Fruit fly (Drosophila melanogaster) whole organism, embryonic: ENCODE measurements around the gene pix.
A peak's percentile ranks its signal among the peaks of the same experiment; 100 is the strongest.

ENCODE experiments used
- Bgb ChIP-seq: fragments of 200-800 bp; sonication (Bioruptor generic); IDR thresholded peaks from 2 replicates; pipeline ENCODE4 v1.3.6; 2022; ENCODE audit warnings: missing biosample characterization, missing genetic modification characterization; ENCODE audit not compliant: partially characterized antibody
- CG12071 ChIP-seq: fragments of 200-800 bp; sonication (Bioruptor generic); optimal IDR thresholded peaks from 3 replicates; lab custom pipeline; 2018; ENCODE audit warnings: missing biosample characterization, mild to moderate bottlenecking, missing genetic modification characterization
- CG14860 ChIP-seq: fragments of 200-800 bp; sonication (Bioruptor generic); IDR thresholded peaks from 3 replicates; pipeline ENCODE4 v1.3.6; 2022; ENCODE audit warnings: missing biosample characterization, missing genetic modification characterization; ENCODE audit not compliant: partially characterized antibody
- CG15514 ChIP-seq: fragments of 200-800 bp; sonication (Bioruptor generic); optimal IDR thresholded peaks from 3 replicates; lab custom pipeline; 2017; ENCODE audit warnings: missing biosample characterization, missing genetic modification characterization, mild to moderate bottlenecking, moderate library complexity, missing genetic modification reagents
- CG16813 ChIP-seq: fragments of 200-800 bp; sonication (Bioruptor generic); IDR thresholded peaks from 3 replicates; pipeline ENCODE4 v1.3.6; 2022; ENCODE audit warnings: missing biosample characterization, missing genetic modification characterization; ENCODE audit not compliant: partially characterized antibody
- CG16815 ChIP-seq: fragments of 200-800 bp; sonication (Bioruptor generic); optimal IDR thresholded peaks from 3 replicates; lab custom pipeline; 2017; ENCODE audit warnings: missing biosample characterization, mild to moderate bottlenecking, missing genetic modification characterization
- CG2116 ChIP-seq: fragments of 200-800 bp; sonication (Bioruptor generic); optimal IDR thresholded peaks from 3 replicates; lab custom pipeline; 2018; ENCODE audit warnings: missing biosample characterization, mild to moderate bottlenecking, missing genetic modification characterization
- CG30020 ChIP-seq: fragments of 200-800 bp; optimal IDR thresholded peaks from 2 replicates; lab custom pipeline; 2019; ENCODE audit warnings: missing biosample characterization, mild to moderate bottlenecking, missing genetic modification characterization, moderate library complexity
- CG7745 ChIP-seq: fragments of 200-800 bp; sonication (Bioruptor generic); optimal IDR thresholded peaks from 2 replicates; lab custom pipeline; 2018; ENCODE audit warnings: missing biosample characterization, mild to moderate bottlenecking, missing genetic modification characterization, moderate library complexity
- CG7963 ChIP-seq: fragments of 200-800 bp; sonication (Bioruptor generic); IDR thresholded peaks from 3 replicates; pipeline ENCODE4 v1.3.6; 2022; ENCODE audit warnings: missing biosample characterization, missing genetic modification characterization; ENCODE audit not compliant: partially characterized antibody
- CG7987 ChIP-seq: fragments of 200-800 bp; sonication (Bioruptor generic); optimal IDR thresholded peaks from 2 replicates; lab custom pipeline; 2018; ENCODE audit warnings: missing biosample characterization, mild to moderate bottlenecking, missing genetic modification characterization, moderate library complexity
- Deaf1 ChIP-seq: fragments of 200-800 bp; optimal IDR thresholded peaks from 3 replicates; lab custom pipeline; 2019; ENCODE audit warnings: missing biosample characterization, mild to moderate bottlenecking, missing genetic modification characterization, moderate library complexity
- Dek ChIP-seq: fragments of 200-800 bp; sonication (Bioruptor generic); optimal IDR thresholded peaks from 3 replicates; lab custom pipeline; 2019; ENCODE audit warnings: missing biosample characterization, mild to moderate bottlenecking, missing genetic modification characterization, moderate library complexity
- Dll ChIP-seq: fragments of 200-800 bp; sonication (Bioruptor generic); IDR thresholded peaks from 4 replicates; pipeline ENCODE4 v1.3.6; 2022; ENCODE audit warnings: missing biosample characterization, missing genetic modification characterization; ENCODE audit not compliant: partially characterized antibody
- Doc3 ChIP-seq: fragments of 200-800 bp; sonication (Bioruptor generic); IDR thresholded peaks from 3 replicates; pipeline ENCODE4 v1.3.6; 2022; ENCODE audit warnings: missing biosample characterization, missing genetic modification characterization; ENCODE audit not compliant: partially characterized antibody
- Dref ChIP-seq: fragments of 200-800 bp; sonication (Bioruptor generic); IDR thresholded peaks from 2 replicates; pipeline ENCODE4 v1.3.6; 2022; ENCODE audit warnings: missing biosample characterization, missing genetic modification characterization
- E2f2 ChIP-seq: fragments of 200-800 bp; sonication (Bioruptor generic); IDR thresholded peaks from 2 replicates; pipeline ENCODE4 v1.3.6; 2022; ENCODE audit warnings: missing biosample characterization, missing genetic modification characterization
- Gsc ChIP-seq: fragments of 200-800 bp; sonication (Bioruptor generic); IDR thresholded peaks from 2 replicates; pipeline ENCODE4 v1.3.6; 2022; ENCODE audit warnings: missing biosample characterization, missing genetic modification characterization
- Opbp ChIP-seq: fragments of 200-800 bp; sonication (Bioruptor generic); IDR thresholded peaks from 3 replicates; pipeline ENCODE4 v1.3.6; 2022; ENCODE audit warnings: missing biosample characterization, missing genetic modification characterization; ENCODE audit not compliant: partially characterized antibody
- Scr ChIP-seq: fragments of 200-800 bp; sonication (Bioruptor generic); IDR thresholded peaks from 2 replicates; pipeline ENCODE4 v1.3.6; 2022; ENCODE audit warnings: missing biosample characterization, missing genetic modification characterization; ENCODE audit not compliant: partially characterized antibody
- Sry-β ChIP-seq: fragments of 200-800 bp; sonication (Bioruptor generic); optimal IDR thresholded peaks from 2 replicates; lab custom pipeline; 2018; ENCODE audit warnings: missing biosample characterization, mild to moderate bottlenecking, missing genetic modification characterization, moderate library complexity
- Sry-δ ChIP-seq: fragments of 200-800 bp; sonication (Bioruptor generic); optimal IDR thresholded peaks from 2 replicates; lab custom pipeline; 2016; ENCODE audit warnings: missing biosample characterization, missing genetic modification characterization
- Ssrp ChIP-seq: fragments of 200-800 bp; sonication (Bioruptor generic); optimal IDR thresholded peaks from 2 replicates; lab custom pipeline; 2018; ENCODE audit warnings: missing biosample characterization, mild to moderate bottlenecking, missing genetic modification characterization, moderate library complexity
- amos ChIP-seq: fragments of 200-800 bp; sonication (Bioruptor generic); IDR thresholded peaks from 2 replicates; pipeline ENCODE4 v1.3.6; 2022; ENCODE audit warnings: missing biosample characterization, missing genetic modification characterization; ENCODE audit not compliant: partially characterized antibody
- bbx ChIP-seq: fragments of 200-800 bp; sonication (Bioruptor generic); IDR thresholded peaks from 2 replicates; pipeline ENCODE4 v1.3.6; 2022; ENCODE audit warnings: missing biosample characterization, missing genetic modification characterization; ENCODE audit not compliant: partially characterized antibody
- cg ChIP-seq: fragments of 200-800 bp; sonication (Bioruptor generic); optimal IDR thresholded peaks from 3 replicates; lab custom pipeline; 2019; ENCODE audit warnings: missing biosample characterization, mild to moderate bottlenecking, missing genetic modification characterization, moderate library complexity
- crp ChIP-seq, 2 experiments: fragments of 200-800 bp; sonication (Bioruptor generic); optimal IDR thresholded peaks; 2 replicates in 1 of 2; 3 replicates in 1 of 2; lab custom pipeline; 2017; ENCODE audit warnings: missing biosample characterization in 2 of 2, missing genetic modification characterization in 2 of 2, mild to moderate bottlenecking in 1 of 2, moderate library complexity in 1 of 2
- dysf ChIP-seq: fragments of 200-800 bp; sonication (Bioruptor generic); IDR thresholded peaks from 3 replicates; pipeline ENCODE4 v1.3.6; 2022; ENCODE audit warnings: missing biosample characterization, missing genetic modification characterization
- esg ChIP-seq: fragments of 200-800 bp; sonication (Bioruptor generic); conservative IDR thresholded peaks from 2 replicates; pipeline ENCODE4 v1.3.6; 2022; ENCODE audit warnings: missing biosample characterization, missing genetic modification characterization
- gro ChIP-seq: fragments of 200-800 bp; sonication (Bioruptor generic); optimal IDR thresholded peaks from 2 replicates; lab custom pipeline; 2016; ENCODE audit warnings: missing biosample characterization, missing genetic modification characterization
- gt ChIP-seq: fragments of 200-800 bp; sonication (Bioruptor generic); IDR thresholded peaks from 2 replicates; pipeline ENCODE4 v1.3.6; 2022; ENCODE audit warnings: missing biosample characterization, missing genetic modification characterization
- hb ChIP-seq: fragments of 200-800 bp; sonication (Bioruptor generic); IDR thresholded peaks from 3 replicates; pipeline ENCODE4 v1.3.6; 2022; ENCODE audit warnings: missing biosample characterization, missing genetic modification characterization; ENCODE audit not compliant: partially characterized antibody
- jigr1 ChIP-seq: fragments of 200-800 bp; sonication (Bioruptor generic); IDR thresholded peaks from 3 replicates; pipeline ENCODE4 v1.3.6; 2022; ENCODE audit warnings: missing biosample characterization, missing genetic modification characterization
- mam ChIP-seq: fragments of 200-800 bp; sonication (Bioruptor generic); optimal IDR thresholded peaks from 3 replicates; lab custom pipeline; 2016; ENCODE audit warnings: missing biosample characterization, missing genetic modification characterization
- nerfin-2 ChIP-seq: fragments of 200-800 bp; sonication (Bioruptor generic); IDR thresholded peaks from 2 replicates; pipeline ENCODE4 v1.3.6; 2022; ENCODE audit warnings: missing biosample characterization, missing genetic modification characterization; ENCODE audit not compliant: partially characterized antibody
- pita ChIP-seq: fragments of 200-800 bp; sonication (Bioruptor generic); optimal IDR thresholded peaks from 2 replicates; lab custom pipeline; 2017; ENCODE audit warnings: missing biosample characterization, mild to moderate bottlenecking, missing genetic modification characterization
- pzg ChIP-seq: fragments of 200-800 bp; sonication (Bioruptor generic); optimal IDR thresholded peaks from 3 replicates; lab custom pipeline; 2018; ENCODE audit warnings: missing biosample characterization, mild to moderate bottlenecking, missing genetic modification characterization, moderate library complexity
- sd ChIP-seq: fragments of 200-800 bp; sonication (Bioruptor generic); optimal IDR thresholded peaks from 3 replicates; lab custom pipeline; 2018; ENCODE audit warnings: missing biosample characterization, mild to moderate bottlenecking, missing genetic modification characterization, moderate library complexity
- sens ChIP-seq: fragments of 200-800 bp; sonication (Bioruptor generic); peaks from one replicate; lab custom pipeline; 2016; ENCODE audit warnings: missing biosample characterization, missing genetic modification characterization
- sna ChIP-seq: fragments of 200-800 bp; sonication (Bioruptor generic); IDR thresholded peaks from 2 replicates; pipeline ENCODE4 v1.3.6; 2022; ENCODE audit warnings: missing biosample characterization, missing genetic modification characterization; ENCODE audit not compliant: partially characterized antibody
- tna ChIP-seq: fragments of 200-800 bp; sonication (Bioruptor generic); IDR thresholded peaks from 2 replicates; pipeline ENCODE4 v1.3.6; 2022; ENCODE audit warnings: missing biosample characterization, missing genetic modification characterization; ENCODE audit not compliant: partially characterized antibody
- trem ChIP-seq: fragments of 200-800 bp; optimal IDR thresholded peaks from 3 replicates; lab custom pipeline; 2019; ENCODE audit warnings: missing biosample characterization, mild to moderate bottlenecking, missing genetic modification characterization, moderate library complexity
- unc-4 ChIP-seq: fragments of 200-800 bp; sonication (Bioruptor generic); IDR thresholded peaks from 2 replicates; pipeline ENCODE4 v1.3.6; 2022; ENCODE audit warnings: missing biosample characterization, missing genetic modification characterization; ENCODE audit not compliant: partially characterized antibody
- wdn ChIP-seq: fragments of 200-800 bp; sonication (Bioruptor generic); IDR thresholded peaks from 2 replicates; pipeline ENCODE4 v1.3.6; 2022; ENCODE audit warnings: missing biosample characterization, missing genetic modification characterization
- z ChIP-seq: fragments of 200-800 bp; sonication (Bioruptor generic); IDR thresholded peaks from 3 replicates; pipeline ENCODE4 v1.3.6; 2022; ENCODE audit warnings: missing biosample characterization, missing genetic modification characterization
- zen2 ChIP-seq: fragments of 200-800 bp; sonication (Bioruptor generic); IDR thresholded peaks from 3 replicates; pipeline ENCODE4 v1.3.6; 2022; ENCODE audit warnings: missing biosample characterization, missing genetic modification characterization; ENCODE audit not compliant: partially characterized antibody

Gene pix

dm6 chr3L:8953962-8954647 lies 20.5 kb downstream of the pix start, which contains the start of the genes CG43783 and orb2:
Gene CG43783, minus strand, starts transcription at chr3L:8954272.
Gene orb2, minus strand, starts transcription at chr3L:8954463.
- peak; percentile 62 for TF ChIP-seq Dll
- peak; percentile 21 for TF ChIP-seq sd
- TF ChIP-seq cg (GFP tag; lab: Kevin White, UChicago), result peak; percentile 39
- TF ChIP-seq nerfin-2, result peak; percentile 46; the same call in 1 of the 2 replicates
- TF ChIP-seq Sry-δ (GFP tag; lab: Kevin White, UChicago), result peak; percentile 71
- TF ChIP-seq Dref, result peak; percentile 80
- no peak for TF ChIP-seq CG7987 (GFP tag; lab: Kevin White, UChicago)
- TF ChIP-seq Ssrp (tag; lab: Kevin White, UChicago), result no peak
- peak; percentile 40 for TF ChIP-seq trem (tag; lab: Kevin White, UChicago)
- peak; percentile 53 for TF ChIP-seq pzg (GFP tag; lab: Kevin White, UChicago)
- peak; percentile 21 for TF ChIP-seq Sry-β (GFP tag; lab: Kevin White, UChicago)
- TF ChIP-seq z, result no peak
- peak; percentile 64 for TF ChIP-seq unc-4
- TF ChIP-seq Doc3 (GFP tag; lab: Robert Waterston, UW), result peak; percentile 33; the same call in 1 of the 3 replicates
- TF ChIP-seq esg (GFP tag; lab: Robert Waterston, UW), result no peak
- no peak for TF ChIP-seq CG12071 (GFP tag; lab: Kevin White, UChicago)
- peak; percentile 58; the same call in 1 of the 2 replicates for TF ChIP-seq amos (GFP tag; lab: Robert Waterston, UW)
- TF ChIP-seq Bgb (GFP tag; lab: Robert Waterston, UW), result peak; percentile 65
- no peak for TF ChIP-seq Gsc (GFP tag; lab: Robert Waterston, UW)
- TF ChIP-seq CG7745 (tag; lab: Kevin White, UChicago), result no peak
- TF ChIP-seq jigr1 (GFP tag; lab: Robert Waterston, UW), result no peak
- TF ChIP-seq Opbp (GFP tag; lab: Robert Waterston, UW), result peak; percentile 70; the same call in 2 of the 3 replicates
- no peak for TF ChIP-seq mam (GFP tag; lab: Kevin White, UChicago)
- no peak for TF ChIP-seq CG15514 (GFP tag; lab: Kevin White, UChicago)
- peak; percentile 55; the same call in 2 of the 3 replicates for TF ChIP-seq zen2 (GFP tag; lab: Robert Waterston, UW)
- TF ChIP-seq gro (GFP tag; lab: Kevin White, UChicago), result peak; percentile 4
- no peak for TF ChIP-seq gt (GFP tag; lab: Robert Waterston, UW)
- TF ChIP-seq Deaf1 (tag; lab: Kevin White, UChicago), result no peak
- peak; percentile 38; the same call in 1 of the 3 replicates for TF ChIP-seq CG16813 (GFP tag; lab: Robert Waterston, UW)
- TF ChIP-seq wdn (GFP tag; lab: Robert Waterston, UW), result no peak
- TF ChIP-seq CG7963 (GFP tag; lab: Robert Waterston, UW), result 0 out of 3 replicates have a peak, but pooled peaks have one; percentile 56
- TF ChIP-seq sna (GFP tag; lab: Robert Waterston, UW), result peak; percentile 71; the same call in 1 of the 2 replicates
- peak; percentile 63; the same call in 1 of the 2 replicates for TF ChIP-seq bbx (GFP tag; lab: Robert Waterston, UW)
- no peak for TF ChIP-seq CG30020 (tag; lab: Kevin White, UChicago)
- no peak for TF ChIP-seq CG16815 (GFP tag; lab: Kevin White, UChicago)
- TF ChIP-seq Scr (GFP tag; lab: Robert Waterston, UW), result peak; percentile 60
- peak; percentile 71; the same call in 2 of the 3 replicates for TF ChIP-seq hb (GFP tag; lab: Robert Waterston, UW)
- TF ChIP-seq crp (GFP tag; optimal IDR thresholded peaks at IDR 0.05; lab: Kevin White, UChicago), result peak; percentile 26 to 89
- TF ChIP-seq dysf (GFP tag; lab: Robert Waterston, UW), result no peak
- TF ChIP-seq CG14860 (GFP tag; lab: Robert Waterston, UW), result peak; percentile 56; the same call in 2 of the 3 replicates
- no peak for TF ChIP-seq pita (GFP tag; lab: Kevin White, UChicago)
- peak; percentile 55; the same call in 1 of the 2 replicates for TF ChIP-seq tna
- peak; percentile 72 for TF ChIP-seq CG2116
- TF ChIP-seq Dek (tag; lab: Kevin White, UChicago), result no peak
- TF ChIP-seq sens (GFP tag; lab: Kevin White, UChicago), result peak; percentile 62
- TF ChIP-seq E2f2, result peak; percentile 89
